Fruit fly (Drosophila melanogaster) whole organism, embryonic: ENCODE data around the gene Nup160.

Experiments
- CG10431 ChIP-seq: fragments of 200-800 bp; sonication (Bioruptor generic); optimal IDR thresholded peaks from 3 replicates; lab custom pipeline; 2018; ENCODE audit warnings: missing biosample characterization, mild to moderate bottlenecking, missing genetic modification characterization
- CG12155 ChIP-seq: fragments of 200-800 bp; sonication (Bioruptor generic); optimal IDR thresholded peaks from 3 replicates; lab custom pipeline; 2016; ENCODE audit warnings: missing biosample characterization, missing genetic modification characterization
- CG12769 ChIP-seq: fragments of 200-800 bp; sonication (Bioruptor generic); optimal IDR thresholded peaks from 2 replicates; lab custom pipeline; 2019; ENCODE audit warnings: missing biosample characterization, mild to moderate bottlenecking, missing genetic modification characterization, moderate library complexity
- CG15011 ChIP-seq: fragments of 200-800 bp; sonication (Bioruptor generic); optimal IDR thresholded peaks from 3 replicates; lab custom pipeline; 2018; ENCODE audit warnings: missing biosample characterization, mild to moderate bottlenecking, missing genetic modification characterization
- CG16779 ChIP-seq: fragments of 200-800 bp; sonication (Bioruptor generic); IDR thresholded peaks from 2 replicates; pipeline ENCODE4 v1.3.6; 2022; ENCODE audit warnings: missing biosample characterization, missing genetic modification characterization
- CG17385 ChIP-seq: fragments of 200-800 bp; sonication (Bioruptor generic); optimal IDR thresholded peaks from 3 replicates; lab custom pipeline; 2018; ENCODE audit warnings: missing biosample characterization, mild to moderate bottlenecking, missing genetic modification characterization
- CG17612 ChIP-seq: fragments of 200-800 bp; sonication (Bioruptor generic); IDR thresholded peaks from 2 replicates; pipeline ENCODE4 v1.3.6; 2022; ENCODE audit warnings: missing biosample characterization, missing genetic modification characterization
- CG1792 ChIP-seq: fragments of 200-800 bp; sonication (Bioruptor generic); optimal IDR thresholded peaks from 2 replicates; lab custom pipeline; 2016; ENCODE audit warnings: missing biosample characterization, missing genetic modification characterization
- CG34376 ChIP-seq: fragments of 200-800 bp; sonication (Bioruptor generic); optimal IDR thresholded peaks from 2 replicates; lab custom pipeline; 2018; ENCODE audit warnings: missing biosample characterization, mild to moderate bottlenecking, missing genetic modification characterization
- CG4730 ChIP-seq: fragments of 200-800 bp; sonication (Bioruptor generic); IDR thresholded peaks from 2 replicates; pipeline ENCODE4 v1.3.6; 2022; ENCODE audit warnings: missing biosample characterization, missing genetic modification characterization
- CG5180 ChIP-seq: fragments of 200-800 bp; sonication (Bioruptor generic); optimal IDR thresholded peaks from 3 replicates; lab custom pipeline; 2017; ENCODE audit warnings: missing biosample characterization, missing genetic modification characterization, mild to moderate bottlenecking, moderate library complexity, missing genetic modification reagents
- CG7271 ChIP-seq: fragments of 200-800 bp; sonication (Bioruptor generic); optimal IDR thresholded peaks from 2 replicates; lab custom pipeline; 2018; ENCODE audit warnings: missing biosample characterization, mild to moderate bottlenecking, missing genetic modification characterization, moderate library complexity
- CG7963 ChIP-seq: fragments of 200-800 bp; sonication (Bioruptor generic); IDR thresholded peaks from 3 replicates; pipeline ENCODE4 v1.3.6; 2022; ENCODE audit warnings: missing biosample characterization, missing genetic modification characterization; ENCODE audit not compliant: partially characterized antibody
- CG9609 ChIP-seq: fragments of 200-800 bp; sonication (Bioruptor generic); optimal IDR thresholded peaks from 3 replicates; lab custom pipeline; 2016; ENCODE audit warnings: missing biosample characterization, missing genetic modification characterization
- CG9876 ChIP-seq: fragments of 200-800 bp; sonication (Bioruptor generic); optimal IDR thresholded peaks from 2 replicates; lab custom pipeline; 2016; ENCODE audit warnings: missing biosample characterization, missing genetic modification characterization
- CHES-1-like ChIP-seq: fragments of 200-800 bp; sonication (Bioruptor generic); optimal IDR thresholded peaks from 2 replicates; lab custom pipeline; 2016; ENCODE audit warnings: missing biosample characterization, missing genetic modification characterization
- CTCF ChIP-seq: fragments of 200-800 bp; sonication (Bioruptor generic); optimal IDR thresholded peaks from 2 replicates; lab custom pipeline; 2017; ENCODE audit warnings: missing biosample characterization, mild to moderate bottlenecking, missing genetic modification characterization, moderate library complexity
- Fer1 ChIP-seq: fragments of 200-800 bp; sonication (Bioruptor generic); optimal IDR thresholded peaks from 2 replicates; lab custom pipeline; 2017; ENCODE audit warnings: missing biosample characterization, mild to moderate bottlenecking, missing genetic modification characterization
- Fer3 ChIP-seq: fragments of 200-800 bp; sonication (Bioruptor generic); optimal IDR thresholded peaks from 2 replicates; lab custom pipeline; 2018; ENCODE audit warnings: missing biosample characterization, mild to moderate bottlenecking, missing genetic modification characterization, moderate library complexity
- Hey ChIP-seq: fragments of 200-800 bp; sonication (Bioruptor generic); optimal IDR thresholded peaks from 3 replicates; lab custom pipeline; 2018; ENCODE audit warnings: missing biosample characterization, mild to moderate bottlenecking, missing genetic modification characterization
- Jarid2 ChIP-seq: fragments of 200-800 bp; sonication (Bioruptor generic); optimal IDR thresholded peaks from 3 replicates; lab custom pipeline; 2017; ENCODE audit warnings: mild to moderate bottlenecking, missing biosample characterization, missing genetic modification reagents, missing genetic modification characterization
- Kr ChIP-seq: fragments of 200-800 bp; sonication (Bioruptor generic); optimal IDR thresholded peaks from 2 replicates; lab custom pipeline; 2017; ENCODE audit warnings: missing biosample characterization, mild to moderate bottlenecking, missing genetic modification characterization
- Mes4 ChIP-seq: fragments of 200-800 bp; sonication (Bioruptor generic); optimal IDR thresholded peaks from 2 replicates; lab custom pipeline; 2016; ENCODE audit warnings: missing biosample characterization, missing genetic modification characterization
- NC2β ChIP-seq: fragments of 200-800 bp; sonication (Bioruptor generic); optimal IDR thresholded peaks from 2 replicates; lab custom pipeline; 2016; ENCODE audit warnings: missing biosample characterization, missing genetic modification characterization
- NFAT ChIP-seq: fragments of 200-800 bp; sonication (Bioruptor generic); IDR thresholded peaks from 2 replicates; pipeline ENCODE4 v1.3.6; 2022; ENCODE audit warnings: missing biosample characterization, missing genetic modification characterization
- NK7.1 ChIP-seq: fragments of 200-800 bp; sonication (Bioruptor generic); optimal IDR thresholded peaks from 3 replicates; lab custom pipeline; 2016; ENCODE audit warnings: missing biosample characterization, missing genetic modification characterization
- Opbp ChIP-seq: fragments of 200-800 bp; sonication (Bioruptor generic); IDR thresholded peaks from 3 replicates; pipeline ENCODE4 v1.3.6; 2022; ENCODE audit warnings: missing biosample characterization, missing genetic modification characterization; ENCODE audit not compliant: partially characterized antibody
- PHDP ChIP-seq: fragments of 200-800 bp; sonication (Bioruptor generic); optimal IDR thresholded peaks from 3 replicates; lab custom pipeline; 2018; ENCODE audit warnings: missing biosample characterization, mild to moderate bottlenecking, missing genetic modification characterization, moderate library complexity
- Spps ChIP-seq: fragments of 200-800 bp; sonication (Bioruptor generic); optimal IDR thresholded peaks from 2 replicates; lab custom pipeline; 2018; ENCODE audit warnings: missing biosample characterization, mild to moderate bottlenecking, missing genetic modification characterization
- Stat92E ChIP-seq, 3 experiments: fragments of >200 bp in 2 of 3; fragments of 200-800 bp in 1 of 3; sonication (Bioruptor generic) in 1 of 3; optimal IDR thresholded peaks; 2 replicates each; lab custom pipeline; 2017 to 2019; ENCODE audit warnings: missing biosample characterization in 3 of 3, missing genetic modification characterization in 3 of 3, mild to moderate bottlenecking in 1 of 3, moderate library complexity in 1 of 3
- Usf ChIP-seq: fragments of 200-800 bp; sonication (Bioruptor generic); optimal IDR thresholded peaks from 2 replicates; lab custom pipeline; 2017; ENCODE audit warnings: missing genotype, missing biosample characterization, missing genetic modification characterization
- ab ChIP-seq: fragments of 200-800 bp; sonication (Bioruptor generic); optimal IDR thresholded peaks from 2 replicates; lab custom pipeline; 2016; ENCODE audit warnings: missing biosample characterization, missing genetic modification characterization
- br ChIP-seq: fragments of >200 bp; optimal IDR thresholded peaks from 2 replicates; lab custom pipeline; 2017
- chinmo ChIP-seq: fragments of 200-800 bp; sonication (Bioruptor generic); IDR thresholded peaks from 4 replicates; pipeline ENCODE4 v1.3.6; 2022; ENCODE audit warnings: missing biosample characterization, missing genetic modification characterization; ENCODE audit not compliant: partially characterized antibody
- ci ChIP-seq: fragments of 200-800 bp; sonication (Bioruptor generic); IDR thresholded peaks from 3 replicates; pipeline ENCODE4 v1.3.6; 2022; ENCODE audit warnings: missing biosample characterization, missing genetic modification characterization
- crol ChIP-seq: fragments of 200-800 bp; sonication (Bioruptor generic); IDR thresholded peaks from 2 replicates; pipeline ENCODE4 v1.3.6; 2022; ENCODE audit warnings: missing biosample characterization, missing genetic modification characterization
- dan ChIP-seq: fragments of 200-800 bp; sonication (Bioruptor generic); IDR thresholded peaks from 2 replicates; pipeline ENCODE4 v1.3.6; 2022; ENCODE audit warnings: missing biosample characterization, missing genetic modification characterization
- dimm ChIP-seq: fragments of 200-800 bp; sonication (Bioruptor generic); IDR thresholded peaks from 2 replicates; pipeline ENCODE4 v1.3.6; 2022; ENCODE audit warnings: missing biosample characterization, missing genetic modification characterization
- insv ChIP-seq, 2 experiments: fragments of 200-800 bp; sonication (Bioruptor generic); optimal IDR thresholded peaks; 3 replicates each; lab custom pipeline; 2016 to 2018; ENCODE audit warnings: missing biosample characterization in 2 of 2, missing genetic modification characterization in 2 of 2
- jumu ChIP-seq: fragments of 200-800 bp; sonication (Bioruptor generic); optimal IDR thresholded peaks from 3 replicates; lab custom pipeline; 2016; ENCODE audit warnings: missing biosample characterization, missing genetic modification characterization
- kah ChIP-seq: fragments of 200-800 bp; sonication (Bioruptor generic); optimal IDR thresholded peaks from 2 replicates; lab custom pipeline; 2018; ENCODE audit warnings: missing biosample characterization, mild to moderate bottlenecking, missing genetic modification characterization
- lbe ChIP-seq: fragments of 200-800 bp; sonication (Bioruptor generic); optimal IDR thresholded peaks from 2 replicates; lab custom pipeline; 2016; ENCODE audit warnings: missing biosample characterization, mild to moderate bottlenecking, missing genetic modification characterization
- mirr ChIP-seq: fragments of 200-800 bp; sonication (Bioruptor generic); optimal IDR thresholded peaks from 3 replicates; lab custom pipeline; 2018; ENCODE audit warnings: missing biosample characterization, mild to moderate bottlenecking, missing genetic modification characterization
- nau ChIP-seq: fragments of 200-800 bp; sonication (Bioruptor generic); optimal IDR thresholded peaks from 3 replicates; lab custom pipeline; 2017; ENCODE audit warnings: missing biosample characterization, mild to moderate bottlenecking, missing genetic modification characterization, missing genetic modification reagents
- sens-2 ChIP-seq: fragments of 200-800 bp; sonication (Bioruptor generic); IDR thresholded peaks from 2 replicates; pipeline ENCODE4 v1.3.6; 2022; ENCODE audit warnings: missing biosample characterization, missing genetic modification characterization
- so ChIP-seq: fragments of 200-800 bp; sonication (Bioruptor generic); IDR thresholded peaks from 3 replicates; pipeline ENCODE4 v1.3.6; 2022; ENCODE audit warnings: missing biosample characterization, missing genetic modification characterization
- stwl ChIP-seq: fragments of 200-800 bp; sonication (Bioruptor generic); optimal IDR thresholded peaks from 3 replicates; lab custom pipeline; 2018; ENCODE audit warnings: missing biosample characterization, mild to moderate bottlenecking, missing genetic modification characterization, moderate library complexity
- tin ChIP-seq: fragments of 200-800 bp; sonication (Bioruptor generic); optimal IDR thresholded peaks from 3 replicates; lab custom pipeline; 2016; ENCODE audit warnings: missing biosample characterization, missing genetic modification characterization
- trh ChIP-seq: fragments of 200-800 bp; sonication (Bioruptor generic); optimal IDR thresholded peaks from 2 replicates; lab custom pipeline; 2016; ENCODE audit warnings: missing biosample characterization, missing genetic modification characterization
- tx ChIP-seq: fragments of 200-800 bp; sonication (Bioruptor generic); optimal IDR thresholded peaks from 2 replicates; lab custom pipeline; 2016; ENCODE audit warnings: missing biosample characterization, missing genetic modification characterization
- vnd ChIP-seq: fragments of 200-800 bp; sonication (Bioruptor generic); IDR thresholded peaks from 3 replicates; pipeline ENCODE4 v1.3.6; 2022; ENCODE audit warnings: missing biosample characterization, missing genetic modification characterization; ENCODE audit not compliant: partially characterized antibody
- z ChIP-seq: fragments of 200-800 bp; sonication (Bioruptor generic); IDR thresholded peaks from 3 replicates; pipeline ENCODE4 v1.3.6; 2022; ENCODE audit warnings: missing biosample characterization, missing genetic modification characterization

The Nup160 gene

dm6 chr2L:11123499-11123898 is at the start of gene Nup160, which contains the start of gene Csl4 (continued):
- TF ChIP-seq Opbp (GFP tag; lab: Robert Waterston, UW), result peak; percentile 52; the same call in 2 of the 3 replicates
- peak; percentile 28 for TF ChIP-seq trh (GFP tag; lab: Kevin White, UChicago)
- TF ChIP-seq dimm (GFP tag; lab: Robert Waterston, UW), result no peak
- TF ChIP-seq z (GFP tag; lab: Robert Waterston, UW), result no peak
- TF ChIP-seq NK7.1 (GFP tag; lab: Kevin White, UChicago), result peak; percentile 61
- no peak for TF ChIP-seq br (lab: Kevin White, UChicago)
- TF ChIP-seq lbe (GFP tag; lab: Kevin White, UChicago), result peak; percentile 72
- peak; percentile 69 for TF ChIP-seq Mes4 (GFP tag; lab: Kevin White, UChicago)
- peak; percentile 81 for TF ChIP-seq ci (GFP tag; lab: Robert Waterston, UW)
- no peak for TF ChIP-seq kah (GFP tag; lab: Kevin White, UChicago)
- TF ChIP-seq stwl (tag; lab: Kevin White, UChicago), result peak; percentile 79
- peak; percentile 65 for TF ChIP-seq NFAT (GFP tag; lab: Robert Waterston, UW)
- peak; percentile 85 for TF ChIP-seq CG9609
- TF ChIP-seq mirr, result no peak
- no peak for TF ChIP-seq dan (GFP tag; lab: Robert Waterston, UW)
- peak; percentile 47; the same call in 2 of the 3 replicates for TF ChIP-seq so (GFP tag; lab: Robert Waterston, UW)
- peak; percentile 69 for TF ChIP-seq Fer3 (tag; lab: Kevin White, UChicago)
- peak; percentile 83 for TF ChIP-seq tx (GFP tag; lab: Kevin White, UChicago)
- no peak for TF ChIP-seq Jarid2 (GFP tag; lab: Kevin White, UChicago)
- peak; percentile 61; the same call in 1 of the 2 replicates for TF ChIP-seq CG16779 (GFP tag; lab: Robert Waterston, UW)
- peak; percentile 40 for TF ChIP-seq Spps (tag; lab: Kevin White, UChicago)
- peak in 1 of 3 experiments; percentile 43 for TF ChIP-seq Stat92E (GFP tag; optimal IDR thresholded peaks at IDR 0.05; lab: Kevin White, UChicago)
- peak; percentile 86 for TF ChIP-seq tin (GFP tag; lab: Kevin White, UChicago)
- TF ChIP-seq Hey (tag; lab: Kevin White, UChicago), result no peak
- peak in 1 of 2 experiments; percentile 19 for TF ChIP-seq insv (GFP tag; optimal IDR thresholded peaks at IDR 0.05; lab: Kevin White, UChicago)
- peak; percentile 76 for TF ChIP-seq Fer1 (GFP tag; lab: Kevin White, UChicago)
- TF ChIP-seq vnd (GFP tag; lab: Robert Waterston, UW), result no peak
- TF ChIP-seq nau (GFP tag; lab: Kevin White, UChicago), result no peak
- TF ChIP-seq CG17385 (GFP tag; lab: Kevin White, UChicago), result peak; percentile 75
- peak; percentile 75 for TF ChIP-seq CG12155 (GFP tag; lab: Kevin White, UChicago)
- TF ChIP-seq CG12769 (tag; lab: Kevin White, UChicago), result no peak
- TF ChIP-seq chinmo (GFP tag; lab: Robert Waterston, UW), result no peak
- TF ChIP-seq CG34376 (GFP tag; lab: Kevin White, UChicago), result peak; percentile 48
- TF ChIP-seq CG17612 (GFP tag; lab: Robert Waterston, UW), result no peak
- peak; percentile 48 for TF ChIP-seq CG9876 (GFP tag; lab: Kevin White, UChicago)
- TF ChIP-seq Kr (GFP tag; lab: Kevin White, UChicago), result no peak
- peak; percentile 23 for TF ChIP-seq CTCF
- no peak; the same call in 1 of the 2 replicates for TF ChIP-seq CG4730 (GFP tag; lab: Robert Waterston, UW)
- TF ChIP-seq ab, result no peak
- no peak for TF ChIP-seq Usf
- peak; percentile 77 for TF ChIP-seq CG1792
- TF ChIP-seq CG15011, result no peak
- TF ChIP-seq CG7963 (GFP tag; lab: Robert Waterston, UW), result no peak
- peak; percentile 10 for TF ChIP-seq CG10431
- TF ChIP-seq CG5180 (GFP tag; lab: Kevin White, UChicago), result no peak
- TF ChIP-seq PHDP, result peak; percentile 75
- TF ChIP-seq NC2β (GFP tag; lab: Kevin White, UChicago), result peak; percentile 76
- peak; percentile 87 for TF ChIP-seq jumu (GFP tag; lab: Kevin White, UChicago)
- peak; percentile 7 for TF ChIP-seq CG7271 (tag; lab: Kevin White, UChicago)
- TF ChIP-seq sens-2, result no peak
- peak; percentile 88 for TF ChIP-seq CHES-1-like (GFP tag; lab: Kevin White, UChicago)
- TF ChIP-seq crol, result no peak
